Fruit fly (Drosophila melanogaster): ENCODE measurements around the gene CG7860.

Gene CG7860

DNA sequence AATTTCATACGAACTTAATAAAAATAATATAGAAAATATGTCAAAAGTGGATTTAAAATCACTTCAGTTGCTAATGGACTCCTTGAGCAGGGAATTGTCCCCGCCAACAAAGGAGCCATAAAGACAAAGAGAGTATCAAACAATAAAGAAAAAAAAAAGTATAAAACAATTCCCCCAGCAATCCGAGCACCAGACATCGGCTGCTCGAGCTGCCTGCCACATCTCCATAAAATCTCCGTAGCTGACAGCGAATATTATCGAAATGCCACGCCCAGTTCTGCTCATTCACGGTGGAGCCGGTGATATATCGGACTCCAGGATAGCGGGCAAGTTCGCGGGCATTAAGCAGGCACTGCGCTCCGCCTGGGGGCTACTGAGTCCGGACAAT, at the start of gene CG7860:
CG7860 (plus strand) TSS at position 11 of the 388 bp plus-strand sequence.
- TF ChIP-seq CG32264 (GFP tag; optimal IDR thresholded peaks at IDR 0.05) (no peak), Sp1 (GFP tag; optimal IDR thresholded peaks at IDR 0.05) (peak; percentile 7), rgr (GFP tag; optimal IDR thresholded peaks at IDR 0.05) (no peak), dl (GFP tag; optimal IDR thresholded peaks at IDR 0.05; ENCODE audit: insufficient read depth in 1 of 2, partially characterized antibody in 2 of 2) (no peak), Rel (GFP tag; optimal IDR thresholded peaks at IDR 0.05) (no peak), Rel (tag; optimal IDR thresholded peaks at IDR 0.05) (no peak), Dfd (GFP tag; optimal IDR thresholded peaks at IDR 0.05) (no peak), Vsx2 (GFP tag; optimal IDR thresholded peaks at IDR 0.05; ENCODE audit: partially characterized antibody) (no peak), Myc (optimal IDR thresholded peaks at IDR 0.05) (no peak), Abd-B (GFP tag; optimal IDR thresholded peaks at IDR 0.05) (no peak), foxo (GFP tag; optimal IDR thresholded peaks at IDR 0.05) (no peak), Dif (GFP tag; optimal IDR thresholded peaks at IDR 0.05; ENCODE audit: partially characterized antibody) (peak; percentile 47), Hr78 (GFP tag; optimal IDR thresholded peaks at IDR 0.05) (no peak), HLH106 (tag; optimal IDR thresholded peaks at IDR 0.05) (no peak), br (GFP tag; optimal IDR thresholded peaks at IDR 0.05) (no peak), lola (GFP tag; optimal IDR thresholded peaks at IDR 0.05) (no peak), N (GFP tag; optimal IDR thresholded peaks at IDR 0.05) (no peak), pan (optimal IDR thresholded peaks at IDR 0.05) (no peak), Hnf4 (GFP tag; optimal IDR thresholded peaks at IDR 0.05) (no peak), CrebA (GFP tag; optimal IDR thresholded peaks at IDR 0.05; ENCODE audit: borderline replicate concordance) (no peak), Mio (GFP tag; optimal IDR thresholded peaks at IDR 0.05) (no peak), psq (GFP tag; optimal IDR thresholded peaks at IDR 0.05) (no peak), Jra (GFP tag; optimal IDR thresholded peaks at IDR 0.05) (no peak), sv (GFP tag; optimal IDR thresholded peaks at IDR 0.05) (no peak), woc (GFP tag; optimal IDR thresholded peaks at IDR 0.05) (peak; percentile 1), Hr83 (GFP tag; optimal IDR thresholded peaks at IDR 0.05; ENCODE audit: poor library complexity, severe bottlenecking) (no peak), sage (GFP tag; optimal IDR thresholded peaks at IDR 0.05) (no peak)

DNA sequence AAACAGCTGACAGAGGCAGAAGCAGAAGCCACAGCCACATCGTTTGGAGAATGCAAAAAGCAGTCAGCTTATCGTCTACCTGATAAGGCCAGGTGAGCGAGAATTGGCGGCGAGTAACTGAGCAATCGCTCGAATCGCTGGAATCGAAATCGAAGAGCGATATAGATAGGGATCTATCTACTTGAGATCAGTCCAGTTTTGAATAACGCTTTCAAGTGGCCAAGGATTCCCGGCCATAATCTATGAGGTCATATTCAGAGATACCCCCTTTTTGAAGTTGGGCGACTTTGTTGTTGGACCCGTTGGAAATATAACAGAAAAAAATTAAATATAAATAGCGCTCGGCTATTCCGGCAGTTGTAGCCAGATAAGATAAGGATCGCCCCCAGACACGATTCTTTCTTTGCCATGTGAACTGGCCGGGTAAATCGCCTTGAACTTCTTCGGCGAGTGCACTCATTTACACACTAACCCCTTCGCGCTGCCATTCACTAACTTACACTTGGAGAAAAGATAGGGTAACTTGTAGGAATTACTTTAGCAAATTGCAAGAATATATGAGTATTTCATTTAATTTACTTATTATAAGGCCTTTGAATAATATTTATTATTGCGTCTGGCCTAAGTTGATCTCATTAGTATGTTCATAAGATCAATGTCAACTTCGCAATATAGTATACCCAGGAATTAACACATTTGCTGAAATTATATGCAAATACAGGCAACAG, 46.2 kb upstream of the CG7860 start:
- peak in 1 of 2 experiments; percentile 34 for TF ChIP-seq foxo (GFP tag; optimal IDR thresholded peaks at IDR 0.05)
- TF ChIP-seq dsf (GFP tag; optimal IDR thresholded peaks at IDR 0.05; ENCODE audit: borderline replicate concordance): no peak
- peak; percentile 10 for TF ChIP-seq rgr (GFP tag; optimal IDR thresholded peaks at IDR 0.05)
- TF ChIP-seq Rel (GFP tag; optimal IDR thresholded peaks at IDR 0.05): no peak
- TF ChIP-seq Rel (tag; optimal IDR thresholded peaks at IDR 0.05): peak; percentile 49

DNA sequence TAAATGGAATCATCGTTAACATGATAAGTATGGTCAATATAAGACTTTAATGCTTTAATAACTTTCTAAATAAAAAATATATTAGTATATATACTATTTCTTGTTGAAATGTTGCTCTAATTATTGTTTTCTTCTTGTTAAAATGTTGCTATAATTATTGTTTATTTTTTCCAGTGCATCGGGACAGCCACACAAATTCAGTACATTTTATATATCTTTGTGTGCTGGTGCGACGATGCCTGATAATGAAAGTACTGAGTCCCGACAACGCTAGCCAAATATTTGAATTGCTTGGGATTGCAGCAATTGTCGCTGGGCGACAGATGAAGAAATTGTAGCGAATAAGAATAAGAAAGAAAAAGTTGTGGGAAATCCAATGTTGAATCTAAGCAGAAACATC, 39.6 kb upstream of the CG7860 start:
- TF ChIP-seq sv (GFP tag; optimal IDR thresholded peaks at IDR 0.05) (no peak), br (GFP tag; optimal IDR thresholded peaks at IDR 0.05) (no peak), sage (GFP tag; optimal IDR thresholded peaks at IDR 0.05) (no peak), CG32264 (GFP tag; optimal IDR thresholded peaks at IDR 0.05) (no peak), HLH106 (tag; optimal IDR thresholded peaks at IDR 0.05) (peak; percentile 38), ey (GFP tag; optimal IDR thresholded peaks at IDR 0.05) (no peak), brk (GFP tag; optimal IDR thresholded peaks at IDR 0.05) (no peak), Mio (GFP tag; optimal IDR thresholded peaks at IDR 0.05) (no peak), Sp1 (GFP tag; optimal IDR thresholded peaks at IDR 0.05) (peak; percentile 1), OdsH (GFP tag; optimal IDR thresholded peaks at IDR 0.05) (no peak), pan (optimal IDR thresholded peaks at IDR 0.05) (no peak), Dfd (GFP tag; optimal IDR thresholded peaks at IDR 0.05) (no peak), Abd-B (GFP tag; optimal IDR thresholded peaks at IDR 0.05) (no peak), fru (GFP tag; optimal IDR thresholded peaks at IDR 0.05) (no peak), Hr83 (GFP tag; optimal IDR thresholded peaks at IDR 0.05; ENCODE audit: poor library complexity, severe bottlenecking) (no peak), usp (GFP tag; optimal IDR thresholded peaks at IDR 0.05) (no peak), psq (GFP tag; optimal IDR thresholded peaks at IDR 0.05) (no peak)

DNA sequence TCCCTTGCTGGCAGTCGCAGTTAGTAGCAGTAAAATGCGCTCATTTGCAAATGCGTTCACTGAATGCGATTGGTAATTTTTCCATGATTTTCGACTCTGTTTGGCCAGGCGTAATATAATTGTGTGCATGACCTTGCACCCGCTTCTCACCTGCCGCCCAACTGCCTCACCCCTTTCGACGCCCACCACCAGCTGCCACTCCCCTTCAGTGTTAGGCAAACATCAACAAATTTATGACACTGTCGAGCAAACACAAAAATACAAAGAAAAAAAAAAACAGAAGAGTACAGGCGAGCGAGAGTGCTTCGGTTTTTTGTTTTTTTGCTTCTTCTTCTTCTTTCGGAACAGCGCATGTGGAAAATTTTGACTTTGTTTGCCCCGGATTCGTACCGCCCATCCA, 38.8 kb upstream of the CG7860 start:
- TF ChIP-seq Hr83 (GFP tag; optimal IDR thresholded peaks at IDR 0.05; ENCODE audit: poor library complexity, severe bottlenecking): peak; percentile 33
- no peak for TF ChIP-seq Rel (GFP tag; optimal IDR thresholded peaks at IDR 0.05)
- TF ChIP-seq Rel (tag; optimal IDR thresholded peaks at IDR 0.05): no peak
- TF ChIP-seq N (GFP tag; optimal IDR thresholded peaks at IDR 0.05): no peak
- TF ChIP-seq sv (GFP tag; optimal IDR thresholded peaks at IDR 0.05): no peak
- peak; percentile 19 for TF ChIP-seq jim (GFP tag; optimal IDR thresholded peaks at IDR 0.05)
- peak; percentile 63 for TF ChIP-seq Dfd (GFP tag; optimal IDR thresholded peaks at IDR 0.05)
- TF ChIP-seq GATAd (GFP tag; optimal IDR thresholded peaks at IDR 0.05): no peak

All from whole organism, wandering third instar larva.